Fruit fly (Drosophila melanogaster): Measurements from ENCODE around the gene trc.
A peak's percentile ranks its signal among the peaks of the same experiment; 100 is the strongest.

DNA sequence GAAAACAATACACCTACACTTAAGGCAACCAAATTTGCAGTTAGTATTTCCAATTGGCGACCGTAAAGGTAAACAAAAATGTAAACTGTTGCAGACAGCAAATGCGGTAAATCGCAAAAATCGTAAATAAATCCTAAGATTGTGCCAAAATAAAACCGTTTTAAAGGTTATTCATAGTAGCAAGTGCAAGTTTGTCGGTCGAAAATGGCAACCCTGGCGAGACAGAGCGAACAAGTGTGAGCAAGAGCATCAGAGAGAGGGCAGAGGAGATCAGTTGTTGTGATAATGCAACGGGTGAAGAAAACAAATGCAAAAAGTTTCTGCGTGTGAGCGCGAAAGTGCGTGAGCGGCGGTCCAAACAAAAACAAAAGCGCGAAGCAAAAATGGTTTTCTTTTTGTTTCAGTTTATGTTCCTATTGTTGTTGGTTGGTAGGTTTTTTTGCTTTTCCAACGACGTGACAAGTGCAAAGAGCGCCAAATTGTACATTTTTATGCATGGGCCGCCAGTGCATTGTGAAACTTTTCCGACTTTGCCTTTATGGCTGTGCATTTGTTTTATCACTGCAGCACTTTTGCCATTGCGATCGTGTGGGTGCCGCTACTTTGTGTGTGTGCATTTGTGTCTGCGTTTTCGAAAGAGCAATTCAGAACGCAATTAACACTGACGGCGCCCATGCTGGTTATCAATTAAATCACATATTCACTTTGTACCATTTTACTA lies 41.2 kb downstream of the trc start:
- no peak for TF ChIP-seq CG7101 (tag; optimal IDR thresholded peaks at IDR 0.05)
- no peak for TF ChIP-seq Crg-1 (GFP tag; optimal IDR thresholded peaks at IDR 0.05)
- TF ChIP-seq pad (GFP tag; optimal IDR thresholded peaks at IDR 0.05), result no peak
- no peak for TF ChIP-seq toe (GFP tag; optimal IDR thresholded peaks at IDR 0.05)
- TF ChIP-seq tj (GFP tag; optimal IDR thresholded peaks at IDR 0.05), result peak; percentile 58
- no peak for TF ChIP-seq Clk (GFP tag; optimal IDR thresholded peaks at IDR 0.05)
- no peak for TF ChIP-seq cic (GFP tag; optimal IDR thresholded peaks at IDR 0.05)

All from whole organism, adult.